Worm (Caenorhabditis elegans) whole organism, mixed stage, embryonic: ENCODE results near the gene Y26G10.6.

ENCODE experiments used
- cnd-1 ChIP-seq: fragments of 200-800 bp; sonication (Bioruptor generic); optimal IDR thresholded peaks from 2 replicates; lab custom pipeline; 2018; ENCODE audit warnings: mild to moderate bottlenecking, missing genetic modification characterization, missing compliant biosample characterization
- elt-1 ChIP-seq: sonication (generic microtip); optimal IDR thresholded peaks from 2 replicates; lab custom pipeline; 2017; ENCODE audit warnings: missing genetic modification characterization, mild to moderate bottlenecking, missing compliant biosample characterization, antibody characterized with exemption, moderate library complexity, borderline replicate concordance; ENCODE audit not compliant: insufficient read depth
- elt-3 ChIP-seq: fragments of 150-350 bp; optimal IDR thresholded peaks from 2 replicates; lab custom pipeline; 2014; ENCODE audit warnings: missing biosample characterization, missing genetic modification characterization
- flh-1 ChIP-seq: fragments of 200-800 bp; sonication (Bioruptor generic); optimal IDR thresholded peaks from 2 replicates; lab custom pipeline; 2018; ENCODE audit warnings: mild to moderate bottlenecking, missing genetic modification characterization, moderate library complexity, missing compliant biosample characterization
- nhr-12 ChIP-seq: fragments of 150-350 bp; optimal IDR thresholded peaks from 2 replicates; lab custom pipeline; 2014; ENCODE audit warnings: missing biosample characterization, missing genetic modification characterization
- nhr-237 ChIP-seq: fragments of 150-350 bp; optimal IDR thresholded peaks from 2 replicates; lab custom pipeline; 2014; ENCODE audit warnings: missing biosample characterization, missing genetic modification characterization
- nhr-76 ChIP-seq: sonication (generic microtip); optimal IDR thresholded peaks from 2 replicates; lab custom pipeline; 2017; ENCODE audit warnings: missing biosample characterization, missing genetic modification characterization
- pha-4 ChIP-seq: fragments of 150-350 bp; optimal IDR thresholded peaks from 2 replicates; lab custom pipeline; 2018; ENCODE audit warnings: missing biosample characterization, missing genetic modification reagents, missing genetic modification characterization
- sem-2 ChIP-seq: fragments of 200-800 bp; sonication (Bioruptor generic); optimal IDR thresholded peaks from 2 replicates; lab custom pipeline; 2018; ENCODE audit warnings: mild to moderate bottlenecking, missing genetic modification characterization, missing compliant biosample characterization
- snpc-4 ChIP-seq: fragments of 150-350 bp; optimal IDR thresholded peaks from 2 replicates; lab custom pipeline; 2014; ENCODE audit warnings: missing biosample characterization, missing genetic modification characterization
- sptf-1 ChIP-seq: sonication (generic microtip); optimal IDR thresholded peaks from 2 replicates; lab custom pipeline; 2017; ENCODE audit warnings: mild to moderate bottlenecking, missing genetic modification characterization, moderate library complexity, missing compliant biosample characterization
- unc-62 ChIP-seq: fragments of 150-350 bp; optimal IDR thresholded peaks from 2 replicates; lab custom pipeline; 2014; ENCODE audit warnings: missing biosample characterization, missing genetic modification reagents, missing genetic modification characterization

ce11 chrV:17714330-17714729 lies 14.6 kb downstream of the Y26G10.6 start, which contains the start of gene twk-33:
- TF ChIP-seq snpc-4 (tag; lab: Kevin White, UChicago) (no peak), sptf-1 (no peak), nhr-12 (no peak), sem-2 (GFP tag; lab: Kevin White, UChicago) (no peak), elt-3 (tag; lab: Kevin White, UChicago) (no peak), elt-1 (tag; lab: Kevin White, UChicago) (no peak), unc-62 (GFP tag; lab: Kevin White, UChicago) (no peak), cnd-1 (tag; lab: Kevin White, UChicago) (no peak), nhr-76 (tag; lab: Kevin White, UChicago) (no peak), nhr-237 (no peak), flh-1 (GFP tag; lab: Kevin White, UChicago) (no peak), pha-4 (tag; lab: Kevin White, UChicago) (no peak)
